Fruit fly (Drosophila melanogaster): ENCODE results near the gene CG7920.

Gene CG7920

DNA sequence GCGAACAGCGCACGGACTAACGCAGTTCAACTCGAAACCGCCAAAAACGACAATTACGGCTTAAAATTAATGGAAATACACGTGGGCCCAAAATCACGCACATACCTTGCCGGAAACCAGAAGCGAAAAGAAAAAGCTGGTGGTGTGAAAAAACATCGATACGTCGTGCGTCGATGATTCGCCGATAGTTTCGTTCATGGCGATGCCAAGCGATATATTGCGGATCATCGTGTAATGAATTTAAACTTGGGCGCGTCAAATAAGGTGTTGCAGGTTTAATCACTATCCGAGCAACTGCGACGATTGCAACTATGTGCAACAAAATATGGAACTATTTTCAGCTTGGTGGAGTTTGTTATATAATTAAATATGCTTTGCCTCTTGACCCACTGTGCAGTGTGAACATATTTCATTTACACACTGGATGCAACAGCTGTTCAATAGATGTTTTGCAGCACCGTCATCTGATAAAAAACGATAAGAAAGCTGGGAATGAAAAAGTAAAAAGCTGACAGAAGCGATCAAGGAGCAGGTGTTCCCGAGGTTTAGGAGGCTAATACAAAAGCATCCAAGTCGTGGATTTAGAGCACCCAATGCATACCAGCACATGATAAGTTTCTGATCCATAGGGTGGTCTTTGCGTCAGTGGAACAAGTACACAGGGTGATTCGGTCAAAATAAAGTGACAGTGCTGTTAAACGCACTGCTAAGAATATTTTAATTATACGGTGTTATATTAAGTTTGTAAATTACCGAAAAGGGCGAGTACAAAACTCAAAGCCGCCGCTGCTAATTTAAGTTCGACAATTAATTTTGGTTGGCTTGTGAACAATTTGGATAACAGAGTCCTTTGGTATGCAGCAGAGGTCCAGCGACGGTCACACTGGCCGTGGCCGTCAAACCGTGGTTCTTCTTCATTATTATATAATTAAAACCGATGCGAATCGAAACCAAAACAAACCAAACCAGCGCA is 31.2 kb upstream of the CG7920 start, which contains the start of the genes RpL32 and CG7943:
Gene RpL32 (minus strand): TSS at position 133 of the 973 bp plus-strand sequence.
Gene CG7943 (plus strand): TSS at position 442 of the 973 bp plus-strand sequence.
- TF ChIP-seq CTCF (optimal IDR thresholded peaks at IDR 0.05) (peak in 1 of 2 experiments; percentile 41), CG8478 (optimal IDR thresholded peaks at IDR 0.05) (no peak)

DNA sequence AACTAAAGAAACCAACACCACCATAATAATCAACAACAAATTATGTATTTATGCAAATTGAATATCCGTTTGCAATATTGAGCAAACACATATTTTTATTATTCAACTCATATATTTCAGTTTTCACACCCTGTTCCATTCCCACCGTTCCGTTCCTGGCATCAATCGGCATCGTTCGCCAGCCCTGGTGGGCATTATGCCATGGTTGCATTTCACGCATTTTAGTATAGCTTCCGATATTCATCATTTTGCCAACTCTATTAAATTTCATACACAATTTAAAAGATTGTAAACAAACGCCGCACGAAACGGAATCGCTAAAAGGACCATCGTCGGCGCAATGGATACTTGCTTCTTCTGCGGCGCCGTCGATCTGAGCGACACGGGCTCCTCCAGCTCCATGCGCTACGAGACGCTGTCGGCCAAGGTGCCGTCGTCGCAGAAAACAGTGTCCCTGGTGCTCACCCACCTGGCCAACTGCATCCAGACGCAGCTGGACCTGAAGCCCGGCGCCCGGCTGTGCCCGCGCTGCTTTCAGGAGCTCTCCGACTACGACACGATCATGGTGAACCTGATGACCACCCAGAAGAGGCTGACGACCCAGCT is 28.2 kb upstream of the CG7920 start, which contains the start of gene Sry-delta:
Gene Sry-delta (plus strand): TSS at position 203 of the 606 bp plus-strand sequence.
- TF ChIP-seq CG8478 (optimal IDR thresholded peaks at IDR 0.05) (no peak), CTCF (optimal IDR thresholded peaks at IDR 0.05) (peak; percentile 10 to 34)

DNA sequence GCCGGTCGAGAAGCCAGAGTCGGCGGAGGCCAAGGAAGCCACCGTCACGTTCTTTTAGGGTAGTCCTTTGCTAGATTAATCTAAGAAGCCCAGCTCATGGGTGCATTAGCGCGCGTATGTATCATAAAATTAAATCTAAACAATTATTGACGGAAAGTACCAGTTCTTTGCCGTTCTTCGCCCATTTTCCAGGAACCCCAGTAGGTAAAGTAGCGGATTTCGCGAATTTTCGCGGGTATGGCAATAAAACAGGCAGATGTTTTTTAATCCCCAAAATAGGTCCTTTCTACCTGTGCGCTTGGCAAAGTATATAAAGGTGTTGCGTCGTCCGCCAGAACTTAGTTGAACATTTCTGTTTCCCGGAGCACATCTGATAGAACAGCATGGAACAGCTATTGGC is 25.8 kb upstream of the CG7920 start:
- no peak for TF ChIP-seq CTCF (optimal IDR thresholded peaks at IDR 0.05)

DNA sequence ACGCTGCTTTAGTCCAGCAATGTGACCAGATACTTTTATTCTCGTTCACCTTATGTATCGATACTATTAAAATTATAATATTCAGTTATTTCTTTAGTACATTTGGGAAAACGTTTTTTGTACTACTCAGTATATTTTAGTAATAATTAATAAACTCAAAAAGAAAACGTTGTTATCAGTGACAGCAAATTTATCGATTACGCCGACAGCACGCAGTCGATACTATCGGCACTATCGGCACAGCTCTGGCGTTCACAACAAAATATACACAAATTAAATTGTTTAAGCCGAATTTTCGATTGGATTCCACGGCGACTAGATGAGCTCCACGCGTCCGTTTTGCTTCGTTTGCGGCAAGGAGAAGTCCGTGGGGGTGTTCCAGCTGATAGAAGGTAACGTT is 24.4 kb upstream of the CG7920 start, which contains the start of the genes janA, Sry-alpha and Sry-beta:
Gene janA (minus strand): TSS at position 40 of the 400 bp plus-strand sequence.
Gene Sry-alpha (plus strand): TSS at position 226 of the 400 bp plus-strand sequence.
Gene Sry-beta (plus strand): TSS at position 226 of the 400 bp plus-strand sequence.
- TF ChIP-seq CG8478 (optimal IDR thresholded peaks at IDR 0.05) = no peak
- TF ChIP-seq CTCF (optimal IDR thresholded peaks at IDR 0.05) = no peak

DNA sequence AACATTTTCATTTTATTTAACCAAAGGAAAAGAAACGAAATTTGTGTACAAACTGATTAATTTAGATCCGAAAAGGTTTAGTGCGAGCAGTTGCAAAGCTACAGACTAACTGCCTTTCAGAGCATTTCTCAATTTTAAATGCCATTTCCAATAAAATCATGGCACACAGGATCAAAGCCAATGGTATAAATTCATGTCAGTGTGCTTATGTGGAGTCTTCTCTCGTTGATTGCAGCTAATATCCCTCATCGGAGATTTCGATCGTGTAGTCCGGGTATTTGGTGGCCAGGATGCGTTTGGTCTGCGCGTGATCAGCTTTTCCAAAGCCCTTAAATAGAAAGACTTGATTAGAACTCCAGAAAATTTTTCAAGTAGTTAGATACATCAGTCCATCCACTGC is 23.5 kb upstream of the CG7920 start, which contains the start of gene janB:
Gene janB (minus strand): TSS at position 101 of the 400 bp plus-strand sequence.
- no peak for TF ChIP-seq CTCF (optimal IDR thresholded peaks at IDR 0.05)
- TF ChIP-seq CG8478 (optimal IDR thresholded peaks at IDR 0.05) = no peak

DNA sequence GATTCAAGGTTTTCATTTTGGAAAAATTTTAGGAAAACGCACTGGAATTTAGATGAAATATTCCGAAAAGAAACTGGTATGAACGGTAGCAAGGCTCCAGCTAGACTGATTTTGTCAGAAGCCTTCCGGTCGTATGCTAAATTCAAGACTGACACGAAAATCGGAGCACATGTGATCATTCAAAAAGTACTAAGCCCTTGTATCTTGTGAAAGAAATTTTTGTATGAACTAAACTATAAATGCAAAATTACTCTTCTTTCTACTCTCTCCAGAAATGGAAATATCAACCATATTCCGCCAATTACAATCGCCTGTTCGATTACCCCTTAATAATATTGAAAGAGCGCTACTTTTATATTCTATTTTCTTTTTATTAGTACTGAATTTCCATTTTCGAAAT is 22.5 kb upstream of the CG7920 start, which contains the start of gene ocn:
Gene ocn (minus strand): TSS at position 101 of the 400 bp plus-strand sequence.
- TF ChIP-seq CG8478 (optimal IDR thresholded peaks at IDR 0.05) = no peak
- TF ChIP-seq CTCF (optimal IDR thresholded peaks at IDR 0.05) = no peak

DNA sequence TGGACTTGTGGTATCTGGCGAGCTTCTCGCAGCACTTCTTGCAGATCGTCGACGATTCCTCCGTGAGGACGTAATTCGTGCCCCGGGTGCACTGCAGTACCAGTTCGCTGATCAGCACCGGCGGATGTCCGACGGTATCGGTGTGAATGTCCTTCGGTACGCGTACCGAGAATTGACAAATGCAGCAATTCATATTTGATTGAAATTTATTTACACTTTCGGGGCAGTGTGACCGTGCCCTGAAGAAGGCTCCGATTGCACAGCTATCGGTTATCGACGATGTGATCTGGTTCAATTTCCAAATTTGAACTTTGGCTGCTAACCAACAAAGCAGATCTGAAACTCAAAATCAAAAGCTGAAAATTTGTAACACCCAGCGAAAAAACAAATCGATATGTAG is 21.5 kb upstream of the CG7920 start, which contains the start of gene ZIPIC:
Gene ZIPIC (minus strand): TSS at position 262 of the 400 bp plus-strand sequence.
- TF ChIP-seq CG8478 (optimal IDR thresholded peaks at IDR 0.05) (no peak), CTCF (optimal IDR thresholded peaks at IDR 0.05) (no peak)

DNA sequence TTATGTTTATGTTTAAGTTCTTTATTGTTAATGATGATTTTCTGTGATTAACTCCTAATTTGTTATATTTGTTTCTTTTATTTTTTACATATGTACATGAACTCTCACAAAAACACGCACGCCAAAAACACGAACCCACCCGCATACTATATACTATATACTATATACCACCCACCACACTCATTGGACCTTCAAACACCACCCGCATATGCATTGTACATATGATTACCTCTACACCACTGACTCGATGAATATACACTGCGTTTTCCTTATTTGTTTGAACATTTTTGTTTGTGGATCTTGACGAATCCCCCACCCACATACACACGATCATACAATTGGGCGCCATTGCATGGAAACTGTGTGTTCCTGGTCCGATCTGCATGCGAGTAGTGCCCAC is 17.2 kb upstream of the CG7920 start:
- TF ChIP-seq CTCF (optimal IDR thresholded peaks at IDR 0.05) = no peak
- TF ChIP-seq CG8478 (optimal IDR thresholded peaks at IDR 0.05) = no peak

DNA sequence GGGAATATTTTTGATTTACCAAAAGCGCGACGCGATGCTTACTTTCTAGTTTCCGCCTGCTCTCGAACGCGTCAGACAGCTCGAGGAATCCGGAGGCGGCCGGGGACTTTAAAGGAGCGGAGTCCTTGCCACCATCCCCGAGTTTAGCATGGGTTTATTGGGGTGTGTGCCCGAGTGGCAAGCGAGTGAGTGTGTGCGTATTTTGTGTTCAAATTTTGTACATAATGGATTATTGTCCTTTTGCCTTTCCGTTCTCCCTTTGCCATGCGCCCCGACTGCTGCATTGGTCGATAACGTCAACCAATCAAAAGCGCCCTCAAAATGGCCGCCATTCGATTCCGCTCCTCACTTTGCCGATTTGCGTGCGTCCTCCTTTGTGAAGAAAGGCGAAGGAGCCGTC is 15.0 kb upstream of the CG7920 start:
- TF ChIP-seq CG8478 (optimal IDR thresholded peaks at IDR 0.05) (no peak), CTCF (optimal IDR thresholded peaks at IDR 0.05) (no peak)

DNA sequence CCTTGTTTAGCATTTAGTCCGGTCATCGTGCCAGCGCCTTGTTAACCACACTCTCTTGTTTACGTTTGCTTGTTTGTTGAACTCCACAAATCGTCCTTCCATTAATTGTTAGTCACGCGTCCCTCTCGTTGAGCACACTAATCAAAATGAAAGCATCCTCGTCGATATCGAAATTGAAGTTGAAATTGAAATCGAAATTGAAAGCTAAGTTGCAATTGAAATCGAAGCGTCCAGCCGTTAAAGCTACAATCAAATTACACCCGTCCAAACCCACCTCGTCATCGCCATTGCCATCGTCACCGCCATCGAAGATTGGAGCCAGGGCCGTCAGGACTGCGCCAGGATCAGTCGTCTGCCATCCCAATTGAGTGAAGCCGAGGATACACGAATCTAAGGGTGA is 8.4 kb upstream of the CG7920 start:
- no peak for TF ChIP-seq CG8478 (optimal IDR thresholded peaks at IDR 0.05)
- TF ChIP-seq CTCF (optimal IDR thresholded peaks at IDR 0.05) = no peak

DNA sequence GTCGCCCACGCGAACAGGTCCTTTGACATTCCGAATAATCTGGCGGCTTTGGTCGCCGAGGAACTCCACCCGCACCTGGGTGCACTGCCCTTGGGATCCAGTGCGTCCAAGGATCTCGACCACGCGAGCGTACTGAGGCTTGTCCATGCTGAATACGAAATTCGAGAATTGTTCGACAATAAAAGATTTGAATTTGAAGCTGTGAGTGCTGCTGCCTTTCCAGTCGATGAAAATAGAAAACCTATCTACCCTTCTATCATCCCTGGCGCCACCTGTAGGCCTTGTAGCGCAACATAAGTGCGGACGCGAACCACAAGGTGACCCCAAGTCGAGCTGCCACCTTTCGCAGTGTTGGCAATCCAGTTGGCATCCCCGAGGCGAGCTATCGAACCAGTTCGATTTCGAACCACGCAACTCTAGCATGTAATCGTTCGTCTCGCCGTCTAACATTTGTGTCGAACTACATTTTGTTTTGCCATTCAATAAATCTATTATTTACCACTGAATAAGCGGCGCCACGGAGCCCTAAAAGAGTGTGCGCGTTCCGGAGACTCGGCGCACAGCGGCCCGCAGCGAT is 7.5 kb upstream of the CG7920 start, which contains the start of the genes RpS28a and Axn:
Gene RpS28a (minus strand): TSS at position 197 of the 577 bp plus-strand sequence.
Gene Axn (plus strand): TSS at position 391 of the 577 bp plus-strand sequence.
- peak; percentile 99 to 100 for TF ChIP-seq CTCF (optimal IDR thresholded peaks at IDR 0.05)
- TF ChIP-seq CG8478 (optimal IDR thresholded peaks at IDR 0.05) = no peak

DNA sequence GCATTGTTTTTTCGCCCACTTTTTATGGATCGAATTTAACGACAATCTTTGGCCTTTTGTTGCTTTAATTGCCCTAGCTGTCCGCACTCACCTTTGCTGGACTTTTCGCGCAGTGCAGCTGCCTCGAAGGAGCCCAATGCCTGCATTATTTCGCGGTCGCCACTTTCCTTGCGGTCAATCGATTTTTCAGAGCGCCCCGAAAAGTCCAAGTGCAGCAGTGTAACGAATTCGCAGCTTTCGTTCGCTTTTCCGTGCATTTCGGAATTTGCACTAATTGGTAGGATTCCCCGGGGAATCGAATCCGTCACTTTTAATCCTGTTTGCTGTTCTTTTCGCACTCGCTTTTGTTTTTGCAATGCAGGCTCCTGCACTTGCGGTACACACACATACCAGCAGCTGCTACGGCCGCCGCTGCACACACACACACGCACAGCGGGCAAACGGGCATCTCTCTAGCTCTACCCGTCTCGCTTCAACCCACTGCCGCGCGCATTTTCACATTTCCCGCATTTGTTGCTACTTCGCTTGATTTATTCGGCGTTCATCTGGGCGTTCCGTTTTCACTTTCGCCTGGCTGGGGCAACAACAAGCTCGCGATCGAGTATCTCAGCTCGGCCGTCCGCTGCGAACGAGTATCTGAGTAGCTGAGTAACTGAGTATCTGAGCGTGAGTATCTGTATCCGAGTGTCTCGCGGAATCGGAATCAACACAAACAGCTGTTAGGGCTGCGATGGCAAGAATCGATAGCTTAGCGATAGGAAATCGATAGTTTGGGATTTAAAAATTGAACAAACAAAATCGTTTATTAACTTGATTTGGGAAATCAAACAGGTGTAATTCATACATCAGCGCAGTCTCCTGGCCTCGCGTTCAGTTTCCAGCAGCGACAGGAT is 6.7 kb upstream of the CG7920 start, which contains the start of gene Mgat2:
Gene Mgat2 (minus strand): TSS at position 663 of the 893 bp plus-strand sequence.
- TF ChIP-seq CTCF (optimal IDR thresholded peaks at IDR 0.05) = no peak
- TF ChIP-seq CG8478 (optimal IDR thresholded peaks at IDR 0.05) = no peak

DNA sequence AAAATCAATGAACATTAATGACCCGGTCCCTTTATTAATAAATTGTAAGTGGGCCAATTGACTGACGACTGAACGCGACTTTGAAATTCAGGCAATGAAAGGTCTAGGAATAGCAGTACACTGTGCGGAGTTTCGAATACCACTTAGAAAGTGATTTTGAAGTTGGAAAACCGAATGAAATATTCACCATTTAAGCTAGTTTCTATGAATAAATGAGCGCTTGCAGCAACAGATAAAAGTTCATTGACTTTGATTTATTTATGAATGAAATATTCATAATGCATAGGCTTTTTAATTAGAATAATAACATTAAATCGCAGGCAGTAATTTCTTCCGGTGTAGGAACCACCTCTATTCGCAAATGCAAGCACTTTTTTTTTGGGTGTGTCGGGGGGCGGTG is 5.9 kb upstream of the CG7920 start:
- TF ChIP-seq CTCF (optimal IDR thresholded peaks at IDR 0.05) (no peak), CG8478 (optimal IDR thresholded peaks at IDR 0.05) (no peak)

DNA sequence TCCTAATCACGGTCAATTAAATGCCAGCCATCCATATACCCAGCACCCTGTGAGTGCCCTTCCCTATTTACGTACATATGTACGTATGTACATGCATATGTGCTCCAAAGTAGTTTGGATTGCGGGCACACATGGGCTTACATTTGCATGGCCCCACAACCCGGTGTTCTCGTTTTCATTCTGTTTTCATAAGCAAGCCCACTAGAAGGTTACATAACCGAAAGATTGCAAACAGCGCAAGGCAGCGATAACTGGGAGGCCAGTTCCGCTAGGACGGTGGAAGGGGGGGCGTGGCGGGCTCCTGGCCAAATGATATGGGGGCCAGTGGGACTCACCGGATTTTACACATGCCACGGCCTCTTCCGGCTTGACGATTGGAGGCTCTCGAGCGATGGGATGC is 604 bp downstream of the CG7920 start:
- TF ChIP-seq CG8478 (optimal IDR thresholded peaks at IDR 0.05) (no peak), CTCF (optimal IDR thresholded peaks at IDR 0.05) (no peak)
